Worm (Caenorhabditis elegans) whole organism, early embryonic: ENCODE measurements around the gene F14H12.2.

ENCODE experiments used
- B0310.2 ChIP-seq: sonication (generic microtip); optimal IDR thresholded peaks from 2 replicates; lab custom pipeline; 2016; ENCODE audit warnings: mild to moderate bottlenecking, missing genetic modification characterization, missing compliant biosample characterization
- F13C5.2 ChIP-seq: sonication (generic microtip); optimal IDR thresholded peaks from 2 replicates; lab custom pipeline; 2017; ENCODE audit warnings: mild to moderate bottlenecking, missing genetic modification characterization, inconsistent platforms, missing compliant biosample characterization
- aly-1 ChIP-seq: sonication (generic microtip); optimal IDR thresholded peaks from 2 replicates; lab custom pipeline; 2016; ENCODE audit warnings: missing genetic modification characterization, missing compliant biosample characterization
- ama-1 ChIP-seq: fragments of 150-350 bp; optimal IDR thresholded peaks from 2 replicates; lab custom pipeline; 2014
- ceh-13 ChIP-seq: fragments of 200-800 bp; sonication (Bioruptor generic); optimal IDR thresholded peaks from 2 replicates; lab custom pipeline; 2018; ENCODE audit warnings: mild to moderate bottlenecking, missing genetic modification characterization, missing compliant biosample characterization
- ceh-36 ChIP-seq: sonication (generic microtip); optimal IDR thresholded peaks from 2 replicates; lab custom pipeline; 2016; ENCODE audit warnings: missing genetic modification characterization, inconsistent platforms, missing compliant biosample characterization
- ets-7 ChIP-seq: sonication (generic microtip); optimal IDR thresholded peaks from 2 replicates; lab custom pipeline; 2016; ENCODE audit warnings: missing genotype, missing genetic modification characterization, missing compliant biosample characterization
- flt-1 ChIP-seq: fragments of 200-800 bp; sonication (Bioruptor generic); IDR thresholded peaks from 2 replicates; pipeline ENCODE4 v1.3.6; 2022; ENCODE audit warnings: missing genetic modification characterization, missing compliant biosample characterization
- hmbx-1 ChIP-seq: sonication (generic microtip); optimal IDR thresholded peaks from 2 replicates; lab custom pipeline; 2016; ENCODE audit warnings: mild to moderate bottlenecking, missing genetic modification characterization, missing compliant biosample characterization
- hmg-4 ChIP-seq: fragments of 200-800 bp; sonication (Bioruptor generic); optimal IDR thresholded peaks from 2 replicates; lab custom pipeline; 2018; ENCODE audit warnings: mild to moderate bottlenecking, missing genetic modification characterization, missing compliant biosample characterization
- hnd-1 ChIP-seq: sonication (generic microtip); optimal IDR thresholded peaks from 2 replicates; lab custom pipeline; 2016; ENCODE audit warnings: missing genetic modification characterization, missing compliant biosample characterization
- pes-1 ChIP-seq: fragments of 200-800 bp; sonication (Bioruptor generic); IDR thresholded peaks from 2 replicates; pipeline ENCODE4 v1.3.6; 2022; ENCODE audit warnings: missing genetic modification reagents, missing genetic modification characterization, missing compliant biosample characterization
- scrt-1 ChIP-seq: fragments of 200-800 bp; sonication (Bioruptor generic); IDR thresholded peaks from 2 replicates; pipeline ENCODE4 v1.3.6; 2022; ENCODE audit warnings: missing genetic modification characterization, missing compliant biosample characterization
- sea-1 ChIP-seq: fragments of 200-800 bp; sonication (Bioruptor generic); conservative IDR thresholded peaks from 2 replicates; pipeline ENCODE4 v1.3.6; 2022; ENCODE audit warnings: missing genetic modification characterization, missing compliant biosample characterization
- tbx-11 ChIP-seq: fragments of 200-800 bp; sonication (Bioruptor generic); IDR thresholded peaks from 2 replicates; pipeline ENCODE4 v1.3.6; 2022; ENCODE audit warnings: missing genetic modification characterization, missing compliant biosample characterization
- tbx-37 ChIP-seq: fragments of 200-800 bp; sonication (Bioruptor generic); conservative IDR thresholded peaks from 2 replicates; pipeline ENCODE4 v1.3.6; 2022; ENCODE audit warnings: missing genetic modification reagents, missing genetic modification characterization, missing compliant biosample characterization
- tra-4 ChIP-seq: sonication (generic microtip); optimal IDR thresholded peaks from 2 replicates; lab custom pipeline; 2017; ENCODE audit warnings: missing genetic modification characterization, missing compliant biosample characterization

The F14H12.2 gene

ce11 chrX:4377689-4378088, 27.4 kb downstream of the F14H12.2 start, which contains the start of gene R160.12:
Gene R160.12 (minus strand): TSS chrX:4377789.
- TF ChIP-seq tbx-11 (no peak), pes-1 (GFP tag; lab: Robert Waterston, UW) (no peak), tra-4 (tag; lab: Kevin White, UChicago) (no peak), ets-7 (no peak), hmg-4 (GFP tag; lab: Kevin White, UChicago) (no peak), ceh-13 (GFP tag; lab: Kevin White, UChicago) (no peak), flt-1 (GFP tag; lab: Robert Waterston, UW) (no peak), B0310.2 (tag; lab: Kevin White, UChicago) (no peak), ceh-36 (no peak), aly-1 (tag; lab: Kevin White, UChicago) (no peak), scrt-1 (no peak), tbx-37 (GFP tag; lab: Robert Waterston, UW) (no peak), F13C5.2 (tag; lab: Kevin White, UChicago) (no peak)

ce11 chrX:4383316-4383936, 33.1 kb downstream of the F14H12.2 start, which contains the start of gene lst-2:
Gene lst-2 (minus strand): TSS chrX:4383366.
- TF ChIP-seq F13C5.2 (tag; lab: Kevin White, UChicago) (no peak), flt-1 (GFP tag; lab: Robert Waterston, UW) (no peak), scrt-1 (no peak), pes-1 (GFP tag; lab: Robert Waterston, UW) (no peak), ceh-13 (GFP tag; lab: Kevin White, UChicago) (no peak), hmg-4 (GFP tag; lab: Kevin White, UChicago) (no peak), hmbx-1 (tag; lab: Kevin White, UChicago) (no peak), B0310.2 (tag; lab: Kevin White, UChicago) (no peak), tbx-37 (GFP tag; lab: Robert Waterston, UW) (no peak), aly-1 (tag; lab: Kevin White, UChicago) (no peak), tbx-11 (no peak), hnd-1 (tag; lab: Kevin White, UChicago) (no peak), ceh-36 (no peak), ets-7 (no peak), sea-1 (GFP tag; lab: Robert Waterston, UW) (no peak), ama-1 (lab: Kevin White, UChicago) (no peak), tra-4 (tag; lab: Kevin White, UChicago) (no peak)

ce11 chrX:4386493-4386892, 36.2 kb downstream of the F14H12.2 start:
- TF ChIP-seq ceh-36: no peak
- no peak for TF ChIP-seq aly-1 (tag; lab: Kevin White, UChicago)
- TF ChIP-seq tbx-11: no peak
- no peak for TF ChIP-seq flt-1 (GFP tag; lab: Robert Waterston, UW)
- no peak for TF ChIP-seq ceh-13 (GFP tag; lab: Kevin White, UChicago)
- TF ChIP-seq hnd-1 (tag; lab: Kevin White, UChicago): no peak

ce11 chrX:4388834-4389409, 38.6 kb downstream of the F14H12.2 start, which contains the start of gene dpy-23:
Gene dpy-23 (plus strand): TSS chrX:4389359.
- TF ChIP-seq B0310.2 (tag; lab: Kevin White, UChicago) (no peak), hmg-4 (GFP tag; lab: Kevin White, UChicago) (peak; percentile 77), aly-1 (tag; lab: Kevin White, UChicago) (peak; percentile 4), F13C5.2 (tag; lab: Kevin White, UChicago) (peak; percentile 55)

ce11 chrX:4391680-4392079, 41.4 kb downstream of the F14H12.2 start:
- no peak for TF ChIP-seq ama-1 (lab: Kevin White, UChicago)
- no peak for TF ChIP-seq tra-4 (tag; lab: Kevin White, UChicago)
- TF ChIP-seq tbx-11: no peak
- no peak for TF ChIP-seq F13C5.2 (tag; lab: Kevin White, UChicago)
- no peak for TF ChIP-seq ceh-36
- no peak for TF ChIP-seq hmbx-1 (tag; lab: Kevin White, UChicago)
- TF ChIP-seq flt-1 (GFP tag; lab: Robert Waterston, UW): no peak
- no peak for TF ChIP-seq ceh-13 (GFP tag; lab: Kevin White, UChicago)
- no peak for TF ChIP-seq hnd-1 (tag; lab: Kevin White, UChicago)
- no peak for TF ChIP-seq sea-1 (GFP tag; lab: Robert Waterston, UW)
- TF ChIP-seq tbx-37 (GFP tag; lab: Robert Waterston, UW): no peak
- no peak for TF ChIP-seq pes-1 (GFP tag; lab: Robert Waterston, UW)
- TF ChIP-seq B0310.2 (tag; lab: Kevin White, UChicago): no peak
- TF ChIP-seq hmg-4 (GFP tag; lab: Kevin White, UChicago): no peak
- no peak for TF ChIP-seq scrt-1
- no peak for TF ChIP-seq aly-1 (tag; lab: Kevin White, UChicago)
- no peak for TF ChIP-seq ets-7

- TF ChIP-seq sea-1 (GFP tag; lab: Robert Waterston, UW) (no peak), ceh-13 (GFP tag; lab: Kevin White, UChicago) (no peak), tbx-37 (GFP tag; lab: Robert Waterston, UW) (peak; percentile 42; the same call in 1 of the 2 replicates), ets-7 (no peak), pes-1 (GFP tag; lab: Robert Waterston, UW) (no peak), hmbx-1 (tag; lab: Kevin White, UChicago) (no peak), tra-4 (tag; lab: Kevin White, UChicago) (no peak), F13C5.2 (tag; lab: Kevin White, UChicago) (peak; percentile 62), flt-1 (GFP tag; lab: Robert Waterston, UW) (no peak), hnd-1 (tag; lab: Kevin White, UChicago) (no peak)
Measured at ce11 chrX:4395073-4395850, 45.0 kb downstream of the F14H12.2 start.
